Fruit fly (Drosophila melanogaster) ovary, adult (tissue): ENCODE measurements around the gene h-cup.

Experiments
- CG17801 ChIP-seq: fragments of 200-800 bp; optimal IDR thresholded peaks from 2 replicates; lab custom pipeline; 2019; ENCODE audit warnings: missing biosample characterization, mild to moderate bottlenecking, missing genetic modification characterization, moderate library complexity; ENCODE audit not compliant: partially characterized antibody

h-cup gene

dm6 chr3R:15382851-15383250, at the start of gene h-cup:
TSS of gene h-cup (minus strand) at chr3R:15382951.
- TF ChIP-seq CG17801 (GFP tag; lab: Kevin White, UChicago), result no peak

- no peak for TF ChIP-seq CG17801 (GFP tag; lab: Kevin White, UChicago)
Observed at dm6 chr3R:15431142-15431541, 48.4 kb upstream of the h-cup start.

- no peak for TF ChIP-seq CG17801 (GFP tag; lab: Kevin White, UChicago)
Observed at dm6 chr3R:15430349-15430748, 47.6 kb upstream of the h-cup start.

dm6 chr3R:15427818-15428199, 45.1 kb upstream of the h-cup start:
- no peak for TF ChIP-seq CG17801 (GFP tag; lab: Kevin White, UChicago)

- TF ChIP-seq CG17801 (GFP tag; lab: Kevin White, UChicago), result no peak
Observed at dm6 chr3R:15427199-15427817, 44.6 kb upstream of the h-cup start.

dm6 chr3R:15425638-15426487, 43.1 kb upstream of the h-cup start:
- TF ChIP-seq CG17801 (GFP tag; lab: Kevin White, UChicago), result no peak

- TF ChIP-seq CG17801 (GFP tag; lab: Kevin White, UChicago), result no peak
Observed at dm6 chr3R:15424187-15424586, 41.4 kb upstream of the h-cup start.

- no peak for TF ChIP-seq CG17801 (GFP tag; lab: Kevin White, UChicago)
Observed at dm6 chr3R:15420375-15420931, 37.7 kb upstream of the h-cup start.

dm6 chr3R:15418824-15419530, 36.2 kb upstream of the h-cup start:
- no peak for TF ChIP-seq CG17801 (GFP tag; lab: Kevin White, UChicago)

dm6 chr3R:15417761-15418754, 35.3 kb upstream of the h-cup start:
- no peak for TF ChIP-seq CG17801 (GFP tag; lab: Kevin White, UChicago)

- TF ChIP-seq CG17801 (GFP tag; lab: Kevin White, UChicago), result no peak
Observed at dm6 chr3R:15414936-15415601, 32.3 kb upstream of the h-cup start.

- no peak for TF ChIP-seq CG17801 (GFP tag; lab: Kevin White, UChicago)
Observed at dm6 chr3R:15410689-15411587, 28.2 kb upstream of the h-cup start.
